Worm (Caenorhabditis elegans): ENCODE measurements around the gene flp-23.

flp-23 gene

DNA sequence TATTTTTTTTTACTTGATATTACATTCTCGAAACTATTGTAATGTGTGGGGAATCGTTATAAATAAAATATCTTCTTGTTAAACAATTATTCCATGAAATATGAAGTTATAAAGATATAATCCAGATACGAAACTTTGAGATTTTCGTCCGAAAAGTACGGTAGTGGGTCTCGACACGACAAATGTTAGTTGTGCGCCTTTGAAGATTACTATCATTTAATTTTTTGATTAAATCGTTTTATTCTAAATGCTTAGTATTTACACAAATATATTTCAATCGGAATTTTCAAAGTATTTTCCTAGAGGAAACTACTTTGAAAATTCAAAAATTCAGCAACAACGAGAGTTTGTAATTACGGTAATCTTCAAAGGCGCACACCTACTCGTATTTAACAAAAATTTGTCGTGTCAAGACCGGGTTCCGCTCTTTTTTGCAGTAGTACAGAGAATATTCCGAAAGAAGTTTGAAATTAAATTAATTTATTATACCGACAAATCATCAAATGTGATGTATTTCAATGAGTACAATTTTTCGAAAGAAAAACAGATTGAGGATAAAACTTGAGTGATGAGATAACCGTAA is 1.6 kb downstream of the flp-23 start:
- TF ChIP-seq lsy-12 (tag; optimal IDR thresholded peaks at IDR 0.05) (peak; percentile 6), ama-1 (optimal IDR thresholded peaks at IDR 0.05) (peak; percentile 93), hmg-11 (tag; optimal IDR thresholded peaks at IDR 0.05) (no peak)

DNA sequence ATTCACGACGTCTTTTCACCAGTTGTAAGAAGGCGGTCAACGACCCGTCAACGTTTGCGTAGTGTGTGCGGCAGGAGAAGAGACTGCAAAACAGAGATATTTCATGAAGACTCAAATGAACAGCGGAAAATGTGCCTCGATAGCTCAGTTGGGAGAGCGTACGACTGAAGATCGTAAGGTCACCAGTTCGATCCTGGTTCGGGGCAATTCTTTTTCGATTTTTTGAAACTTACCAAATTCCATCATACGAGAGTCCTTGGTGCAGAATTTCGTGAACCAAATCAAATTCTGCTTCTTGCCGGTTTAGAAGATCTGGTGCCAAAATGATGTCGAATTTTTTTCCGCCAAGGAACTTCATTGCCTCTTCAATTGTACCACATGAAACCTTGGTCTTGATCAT is 2.4 kb downstream of the flp-23 start:
- TF ChIP-seq elt-3 (tag; optimal IDR thresholded peaks at IDR 0.05): peak in 1 of 3 experiments; percentile 64
- no peak for TF ChIP-seq mdl-1 (tag; optimal IDR thresholded peaks at IDR 0.05)
- TF ChIP-seq ztf-4 (tag; optimal IDR thresholded peaks at IDR 0.05): peak; percentile 21
- no peak for TF ChIP-seq egl-27 (tag; optimal IDR thresholded peaks at IDR 0.05)
- TF ChIP-seq aly-2 (tag; optimal IDR thresholded peaks at IDR 0.05): no peak
- no peak for TF ChIP-seq ceh-28 (tag; optimal IDR thresholded peaks at IDR 0.05)
- TF ChIP-seq hmg-11 (tag; optimal IDR thresholded peaks at IDR 0.05): peak; percentile 52
- TF ChIP-seq tbx-2 (tag; optimal IDR thresholded peaks at IDR 0.05): peak; percentile 28
- peak; percentile 71 for TF ChIP-seq lin-39 (tag; optimal IDR thresholded peaks at IDR 0.05)
- peak; percentile 70 for TF ChIP-seq nhr-43 (tag; optimal IDR thresholded peaks at IDR 0.05; ENCODE audit: poor library complexity, severe bottlenecking)
- TF ChIP-seq ama-1 (optimal IDR thresholded peaks at IDR 0.05): peak; percentile 95
- peak; percentile 21 for TF ChIP-seq nhr-23 (tag; optimal IDR thresholded peaks at IDR 0.05)
- TF ChIP-seq nfya-1 (tag; optimal IDR thresholded peaks at IDR 0.05; ENCODE audit: insufficient read depth): peak; percentile 36
- peak; percentile 23 for TF ChIP-seq nhr-25 (tag; optimal IDR thresholded peaks at IDR 0.05)

DNA sequence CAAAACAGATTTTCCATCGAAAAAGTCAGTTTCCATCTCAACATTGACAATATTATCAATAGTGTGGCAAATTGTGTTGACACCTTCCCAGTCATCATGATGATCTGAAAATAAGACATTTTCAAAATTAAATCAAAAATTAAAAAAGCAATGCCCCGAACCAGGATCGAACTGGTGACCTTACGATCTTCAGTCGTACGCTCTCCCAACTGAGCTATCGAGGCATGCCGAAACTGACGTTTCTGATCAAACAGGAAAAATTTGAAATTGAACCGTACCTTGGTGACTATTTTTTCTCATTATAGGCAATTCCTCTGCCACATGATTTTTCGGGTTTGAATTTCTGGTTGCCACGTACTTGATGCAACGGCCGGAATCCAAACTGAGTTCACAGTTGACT is 2.9 kb downstream of the flp-23 start:
- TF ChIP-seq jun-1 (tag; optimal IDR thresholded peaks at IDR 0.05) (no peak), pqm-1 (tag; optimal IDR thresholded peaks at IDR 0.05) (no peak), ama-1 (optimal IDR thresholded peaks at IDR 0.05) (peak; percentile 88), fkh-10 (GFP tag; optimal IDR thresholded peaks at IDR 0.05) (no peak)

DNA sequence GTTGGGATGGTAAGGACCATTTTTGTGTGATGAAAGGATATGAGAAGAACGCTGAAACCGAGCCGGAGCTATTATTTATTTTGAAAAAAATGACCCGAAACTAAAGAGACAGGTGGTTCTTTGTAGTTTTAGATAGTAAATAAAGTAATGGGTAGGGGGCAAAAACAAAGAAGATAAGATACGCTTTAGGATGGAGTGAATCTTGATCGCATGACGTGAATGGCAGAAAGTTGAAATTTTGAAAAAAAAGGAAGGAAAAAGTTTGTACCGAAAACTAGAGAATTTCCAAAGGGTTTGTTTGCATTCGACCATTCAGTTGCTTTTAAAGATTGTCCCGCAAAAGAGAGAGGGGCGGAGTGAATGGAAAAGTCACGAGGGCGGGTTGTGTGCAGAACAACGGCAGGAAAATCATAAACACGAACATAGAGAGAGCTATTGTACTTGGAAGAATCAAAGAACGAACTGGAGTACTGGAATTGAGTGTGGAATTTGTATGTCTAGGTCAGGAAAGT is 3.4 kb downstream of the flp-23 start, which contains the start of gene F22B7.9:
Gene F22B7.9, minus strand, starts transcription at position 51 of the 512 bp plus-strand sequence.
- TF ChIP-seq ama-1 (optimal IDR thresholded peaks at IDR 0.05): peak; percentile 30
- TF ChIP-seq nhr-77 (tag; optimal IDR thresholded peaks at IDR 0.05): no peak
- TF ChIP-seq pha-4 (tag; optimal IDR thresholded peaks at IDR 0.05): peak; percentile 95
- no peak for TF ChIP-seq ztf-11 (tag; optimal IDR thresholded peaks at IDR 0.05)
- peak; percentile 64 for TF ChIP-seq pqm-1 (tag; optimal IDR thresholded peaks at IDR 0.05)
- peak; percentile 50 for TF ChIP-seq jun-1 (tag; optimal IDR thresholded peaks at IDR 0.05)
- TF ChIP-seq elt-2 (tag; optimal IDR thresholded peaks at IDR 0.05): peak; percentile 50
- TF ChIP-seq nfya-1 (tag; optimal IDR thresholded peaks at IDR 0.05; ENCODE audit: insufficient read depth): peak; percentile 18

DNA sequence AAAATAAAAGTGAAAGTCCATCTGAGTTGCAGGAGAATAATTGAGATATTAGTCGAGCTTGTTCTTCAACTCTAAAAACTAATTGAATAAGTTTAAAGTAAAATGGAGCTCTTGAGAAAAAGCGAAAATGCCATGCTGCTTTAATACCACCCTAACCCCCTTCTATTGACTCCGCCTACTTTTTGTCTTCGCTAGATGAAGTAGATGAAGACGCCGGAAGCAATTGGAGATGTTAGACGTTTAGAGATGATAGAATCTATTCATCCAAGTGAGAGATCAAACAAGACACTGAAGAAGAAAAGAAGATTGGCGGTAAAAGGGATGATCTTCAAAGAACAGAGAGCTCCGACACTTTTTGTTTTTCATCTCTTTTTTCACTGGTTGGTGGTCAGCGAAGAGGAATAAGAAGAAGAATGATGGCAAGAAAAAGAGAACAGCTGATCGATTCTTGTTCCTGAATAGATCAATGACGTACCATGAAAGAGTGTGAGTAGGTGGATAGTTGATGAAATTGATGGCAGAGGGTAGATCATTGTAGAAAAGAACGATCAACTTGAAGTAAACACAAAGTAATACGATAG is 3.9 kb downstream of the flp-23 start:
- TF ChIP-seq lin-39 (tag; optimal IDR thresholded peaks at IDR 0.05) (peak; percentile 24), nhr-76 (tag; optimal IDR thresholded peaks at IDR 0.05) (no peak), ceh-9 (tag; optimal IDR thresholded peaks at IDR 0.05) (no peak), lsy-12 (tag; optimal IDR thresholded peaks at IDR 0.05) (no peak), nhr-25 (tag; optimal IDR thresholded peaks at IDR 0.05) (peak; percentile 2), egl-27 (tag; optimal IDR thresholded peaks at IDR 0.05) (no peak), nhr-23 (tag; optimal IDR thresholded peaks at IDR 0.05) (no peak), snpc-4 (tag; optimal IDR thresholded peaks at IDR 0.05) (no peak), mml-1 (tag; optimal IDR thresholded peaks at IDR 0.05) (no peak), mdl-1 (tag; optimal IDR thresholded peaks at IDR 0.05) (no peak), aly-2 (tag; optimal IDR thresholded peaks at IDR 0.05) (no peak), ztf-4 (tag; optimal IDR thresholded peaks at IDR 0.05) (no peak), nhr-28 (tag; optimal IDR thresholded peaks at IDR 0.05) (no peak), pqm-1 (tag; optimal IDR thresholded peaks at IDR 0.05) (no peak), nhr-43 (tag; optimal IDR thresholded peaks at IDR 0.05; ENCODE audit: poor library complexity, severe bottlenecking) (peak; percentile 49), ztf-11 (tag; optimal IDR thresholded peaks at IDR 0.05) (no peak), lin-15B (tag; optimal IDR thresholded peaks at IDR 0.05) (no peak), fkh-2 (tag; optimal IDR thresholded peaks at IDR 0.05) (no peak), pha-4 (tag; optimal IDR thresholded peaks at IDR 0.05) (no peak), tbx-2 (tag; optimal IDR thresholded peaks at IDR 0.05) (no peak), nfya-1 (tag; optimal IDR thresholded peaks at IDR 0.05; ENCODE audit: insufficient read depth) (no peak), nhr-237 (tag; optimal IDR thresholded peaks at IDR 0.05) (no peak), unc-39 (tag; optimal IDR thresholded peaks at IDR 0.05) (no peak), jun-1 (tag; optimal IDR thresholded peaks at IDR 0.05) (no peak), hmg-11 (tag; optimal IDR thresholded peaks at IDR 0.05) (no peak), nhr-67 (tag; optimal IDR thresholded peaks at IDR 0.05) (no peak)
